Fruit fly (Drosophila melanogaster): ENCODE results near the gene CG3505.

The CG3505 gene

DNA sequence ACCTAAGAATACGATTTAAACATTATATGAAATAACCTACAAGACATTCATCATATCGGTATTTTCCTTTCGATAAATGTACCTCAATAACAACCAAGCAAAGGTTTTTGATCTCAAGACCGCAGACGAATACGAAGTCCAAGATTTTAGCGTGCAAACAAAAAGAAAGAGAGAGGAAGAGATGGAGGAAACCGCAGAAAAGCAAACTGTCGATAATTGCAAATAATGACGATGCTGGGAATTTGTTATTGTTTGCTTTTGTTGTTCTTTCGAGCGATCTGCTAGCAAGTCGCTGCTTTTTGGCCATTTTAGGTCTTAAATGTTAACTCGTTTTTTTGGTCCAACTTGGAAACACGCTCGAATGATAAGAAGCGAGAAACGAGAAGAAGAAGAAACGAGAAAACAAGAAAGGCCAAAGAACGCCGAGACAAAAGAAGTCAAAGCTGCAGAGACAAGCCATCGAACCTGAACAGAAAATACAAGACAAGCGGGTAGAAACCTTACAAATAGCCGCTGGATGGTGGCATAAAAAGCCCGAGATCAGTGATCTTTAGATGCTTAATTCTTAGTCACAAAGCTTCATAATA, 6.1 kb upstream of the CG3505 start:
- no peak for TF ChIP-seq CG8478 (optimal IDR thresholded peaks at IDR 0.05)

DNA sequence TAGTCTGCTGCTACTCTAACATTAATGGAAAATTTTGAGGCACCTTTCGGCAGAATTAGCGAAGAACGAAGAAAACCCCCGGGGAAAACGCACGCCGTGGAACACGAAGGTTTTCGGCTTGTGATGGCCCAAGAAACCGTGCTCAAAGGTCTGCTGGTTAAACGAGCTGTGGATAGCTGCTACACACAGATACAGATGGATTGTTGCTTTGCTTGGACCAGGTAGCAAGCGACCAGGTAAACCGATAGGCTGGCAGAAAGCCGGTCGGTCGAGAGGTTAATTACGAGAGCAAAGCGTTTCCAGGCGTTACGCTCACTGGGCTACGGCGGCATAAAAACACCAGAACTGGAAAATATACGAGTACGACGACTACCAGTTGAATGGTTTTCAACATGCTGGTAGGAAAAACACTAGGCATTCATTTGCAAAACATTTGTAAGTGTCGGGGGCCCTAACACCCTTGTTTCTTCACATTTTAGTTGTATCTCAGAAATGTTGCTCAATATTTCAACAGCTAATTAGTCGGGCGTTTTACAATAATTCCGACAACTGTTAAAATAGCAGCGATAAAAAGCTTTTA, 4.9 kb upstream of the CG3505 start:
- no peak for TF ChIP-seq CG8478 (optimal IDR thresholded peaks at IDR 0.05)
- TF ChIP-seq CTCF (optimal IDR thresholded peaks at IDR 0.05): no peak

dm6 chr3R:14653039-14653852, 4.0 kb upstream of the CG3505 start:
- TF ChIP-seq CG8478 (optimal IDR thresholded peaks at IDR 0.05): no peak
- no peak for TF ChIP-seq CTCF (optimal IDR thresholded peaks at IDR 0.05)

dm6 chr3R:14654231-14654975, 2.8 kb upstream of the CG3505 start:
- TF ChIP-seq CG8478 (optimal IDR thresholded peaks at IDR 0.05) (no peak), CTCF (optimal IDR thresholded peaks at IDR 0.05) (no peak)

DNA sequence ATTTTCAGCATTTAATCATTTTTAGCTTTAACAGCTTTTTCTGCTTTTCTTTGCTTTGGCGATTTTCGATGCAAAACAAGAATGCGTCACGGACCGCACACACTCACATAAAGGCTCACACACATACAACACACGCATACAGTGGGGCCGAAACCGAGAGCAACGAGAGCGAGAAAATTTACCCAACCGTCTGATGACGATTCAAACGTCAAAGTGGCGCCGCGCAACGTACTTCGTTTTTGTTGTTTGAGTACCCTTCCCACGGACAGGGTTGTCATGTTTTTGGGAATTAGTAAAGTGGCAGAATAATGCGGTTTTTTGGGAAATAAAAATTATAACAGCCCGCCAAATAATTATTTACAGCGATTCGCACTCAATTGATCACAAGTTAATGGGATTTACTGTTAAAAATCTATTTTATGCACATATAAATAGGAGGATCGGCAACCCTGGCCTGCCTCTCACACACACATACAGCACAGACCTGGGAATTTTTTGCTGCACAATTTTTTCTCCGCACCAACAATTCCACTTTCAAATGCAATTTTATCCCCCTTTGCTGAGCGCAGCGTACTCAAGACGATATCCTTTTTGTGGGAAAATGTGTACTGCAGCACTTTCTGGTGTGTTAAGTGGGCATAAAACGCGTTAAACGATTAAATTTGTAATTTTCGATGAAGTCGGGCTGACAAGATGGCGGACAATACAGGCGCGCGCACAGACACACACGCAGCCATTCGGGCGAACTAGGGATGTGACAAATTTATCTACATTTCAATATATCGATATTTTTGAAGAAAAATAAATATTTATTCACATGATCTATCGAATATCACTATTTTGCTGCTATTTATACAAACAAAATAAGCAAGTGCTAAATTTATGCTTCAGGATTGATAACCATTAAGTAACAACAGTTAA, 2.0 kb upstream of the CG3505 start:
- TF ChIP-seq CG8478 (optimal IDR thresholded peaks at IDR 0.05) (no peak), CTCF (optimal IDR thresholded peaks at IDR 0.05) (no peak)

DNA sequence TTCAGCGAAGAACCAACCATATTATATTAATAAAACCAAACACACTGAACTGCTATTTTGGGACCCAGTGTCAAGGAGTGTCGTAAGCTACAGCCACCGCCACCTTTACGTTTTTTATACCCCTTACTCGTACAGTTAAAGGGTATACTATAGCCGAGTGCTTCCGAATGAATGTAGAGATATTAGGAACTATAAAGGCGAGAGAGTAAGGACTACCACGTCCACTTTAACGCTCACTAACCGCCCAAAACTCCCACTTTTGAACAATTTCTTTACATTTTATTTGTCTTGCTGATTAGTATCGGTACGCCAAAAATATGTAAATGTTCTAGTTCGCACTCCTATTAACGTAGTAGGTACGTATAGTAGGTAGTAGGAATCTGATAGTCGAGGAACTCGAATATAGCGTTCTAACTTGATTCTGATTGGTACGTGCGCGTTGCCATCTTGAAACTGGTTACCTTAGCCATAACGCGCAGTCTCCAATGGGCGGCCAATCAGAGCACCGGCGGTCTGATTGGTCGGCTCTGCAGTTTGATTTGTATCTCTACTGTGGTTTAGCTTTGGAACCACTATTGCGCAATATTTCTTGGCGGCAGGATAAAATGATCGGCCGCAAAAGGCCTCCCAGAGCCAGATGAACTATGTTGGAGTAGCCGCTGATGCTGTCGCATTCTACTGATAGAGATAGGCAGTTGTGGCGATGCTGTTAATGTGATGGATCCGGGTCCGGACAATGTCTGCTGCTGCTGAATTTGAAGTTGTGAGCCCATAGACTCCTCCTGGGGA, 1.1 kb upstream of the CG3505 start:
- TF ChIP-seq CG8478 (optimal IDR thresholded peaks at IDR 0.05) (no peak), CTCF (optimal IDR thresholded peaks at IDR 0.05) (no peak)

DNA sequence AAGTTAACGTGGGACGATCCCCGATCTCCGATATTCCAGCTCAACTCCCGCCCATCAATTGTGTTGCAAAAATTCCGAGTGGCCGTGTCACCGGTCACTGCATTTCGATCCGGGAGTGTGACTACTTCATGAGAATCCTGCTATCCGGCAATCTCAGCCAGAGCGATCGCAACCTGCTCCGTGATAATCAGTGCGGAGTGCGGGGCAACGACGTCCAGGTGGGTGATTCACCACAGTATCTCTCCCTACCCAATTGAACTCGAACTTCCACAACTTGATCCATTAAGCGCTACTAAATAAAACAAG, 311 bp downstream of the CG3505 start:
- TF ChIP-seq CG8478 (optimal IDR thresholded peaks at IDR 0.05): no peak
- TF ChIP-seq CTCF (optimal IDR thresholded peaks at IDR 0.05): no peak

DNA sequence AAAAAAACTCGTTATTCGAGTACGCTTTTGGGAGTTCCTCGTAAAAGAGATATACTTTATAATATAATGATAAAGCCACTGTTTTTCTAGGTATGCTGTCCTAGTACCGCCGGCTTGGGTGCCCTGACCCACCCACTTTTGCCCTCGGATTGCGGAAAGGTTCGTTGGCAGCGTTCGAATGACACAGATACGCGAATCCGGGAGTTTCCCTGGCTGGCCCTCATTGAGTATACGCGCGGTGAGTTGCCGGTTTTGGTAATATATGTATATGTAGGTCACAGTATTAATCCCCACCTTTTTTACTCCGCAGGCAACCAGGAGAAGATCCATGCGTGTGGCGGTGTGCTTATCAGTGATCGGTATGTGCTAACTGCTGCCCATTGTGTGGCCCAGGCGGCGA, 923 bp downstream of the CG3505 start:
- TF ChIP-seq CTCF (optimal IDR thresholded peaks at IDR 0.05) (no peak), CG8478 (optimal IDR thresholded peaks at IDR 0.05) (no peak)

DNA sequence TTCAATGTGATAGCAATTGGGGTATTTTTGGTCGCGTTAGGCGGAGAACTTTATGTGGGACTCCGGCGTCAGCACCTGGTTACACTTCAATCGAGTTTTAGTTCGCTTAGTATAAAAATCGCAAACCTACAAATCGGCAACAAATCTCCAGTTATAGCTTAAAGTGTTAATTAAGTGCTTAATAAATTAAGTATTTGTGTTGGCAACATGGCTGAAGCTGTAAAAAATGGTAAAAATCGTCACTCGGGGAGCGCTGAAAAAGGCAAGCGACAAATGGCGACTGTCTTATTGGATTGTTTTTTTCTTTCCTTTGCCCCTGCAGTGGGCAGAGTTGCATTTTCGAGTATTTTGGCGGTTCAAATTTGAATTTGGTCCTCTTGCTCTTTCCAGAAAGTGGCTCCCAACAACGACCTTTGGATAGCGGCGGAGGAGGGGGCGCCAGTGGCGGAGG, 2.1 kb downstream of the CG3505 start, which contains the start of gene Hexim:
Gene Hexim, plus strand, starts transcription at position 85 of the 451 bp plus-strand sequence.
- TF ChIP-seq CTCF (optimal IDR thresholded peaks at IDR 0.05) (no peak), CG8478 (optimal IDR thresholded peaks at IDR 0.05) (no peak)

dm6 chr3R:14662989-14663500, 5.8 kb downstream of the CG3505 start, which contains the start of the genes Rad17 and BigH1:
Gene Rad17, minus strand, starts transcription at chr3R:14663197.
Gene BigH1, plus strand, starts transcription at chr3R:14663450.
- TF ChIP-seq CG8478 (optimal IDR thresholded peaks at IDR 0.05) (no peak), CTCF (optimal IDR thresholded peaks at IDR 0.05) (no peak)

dm6 chr3R:14670840-14671239, 13.6 kb downstream of the CG3505 start:
- TF ChIP-seq CTCF (optimal IDR thresholded peaks at IDR 0.05) (no peak), CG8478 (optimal IDR thresholded peaks at IDR 0.05) (no peak)

DNA sequence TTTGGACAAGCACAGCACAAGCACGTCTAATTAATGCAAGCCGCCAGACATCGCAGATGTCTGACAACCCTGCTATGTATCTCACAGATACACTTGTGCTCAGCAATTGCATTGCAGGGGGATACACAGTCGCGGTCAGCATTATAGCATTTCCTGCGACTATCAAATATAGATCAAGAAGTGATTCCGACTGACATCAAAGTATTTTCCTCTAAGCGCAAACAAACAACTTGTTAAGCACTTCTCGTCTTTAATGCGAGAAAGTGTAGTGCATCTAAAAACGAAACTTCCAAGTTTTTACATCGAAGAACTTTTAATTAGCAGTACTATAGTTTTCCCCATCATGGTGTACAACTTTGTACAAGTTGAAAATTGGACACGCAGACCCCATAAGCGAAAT, 15.7 kb downstream of the CG3505 start:
- no peak for TF ChIP-seq CTCF (optimal IDR thresholded peaks at IDR 0.05)
- no peak for TF ChIP-seq CG8478 (optimal IDR thresholded peaks at IDR 0.05)

DNA sequence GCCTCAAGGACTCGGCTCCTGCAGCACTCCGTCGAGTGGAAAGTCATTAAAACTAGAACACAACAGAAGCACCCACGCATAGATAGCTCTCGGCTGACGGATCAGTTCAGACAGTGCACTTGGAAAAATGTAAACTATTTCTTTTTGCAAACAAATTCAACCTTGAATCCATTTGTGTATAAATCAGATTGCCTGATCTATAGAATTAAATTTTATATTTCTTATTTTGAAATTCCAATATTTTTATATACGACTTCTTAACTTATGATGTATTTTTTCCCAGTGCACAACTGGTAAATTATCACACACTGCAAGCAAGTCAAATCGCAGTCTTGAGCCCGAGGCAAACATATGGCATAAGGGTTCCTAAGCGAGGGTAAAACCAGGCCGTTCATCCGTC, 17.5 kb downstream of the CG3505 start:
- TF ChIP-seq CTCF (optimal IDR thresholded peaks at IDR 0.05) (no peak), CG8478 (optimal IDR thresholded peaks at IDR 0.05) (no peak)
